Worm (Caenorhabditis elegans): ENCODE data around the gene Y32G9A.3.

The Y32G9A.3 gene

ce11 chrV:1911102-1911501 is at the start of gene Y32G9A.3:
Y32G9A.3 (plus strand) TSS chrV:1911402.
- no peak for TF ChIP-seq chd-7 (tag; optimal IDR thresholded peaks at IDR 0.05)
- TF ChIP-seq snpc-4 (GFP tag; optimal IDR thresholded peaks at IDR 0.05), result no peak
- TF ChIP-seq snpc-4 (tag; optimal IDR thresholded peaks at IDR 0.05), result no peak
- no peak for TF ChIP-seq athp-1 (tag; optimal IDR thresholded peaks at IDR 0.05)
- no peak for TF ChIP-seq egl-44 (GFP tag; IDR thresholded peaks at IDR 0.05)
- TF ChIP-seq let-607 (tag; optimal IDR thresholded peaks at IDR 0.05), result no peak
- TF ChIP-seq nhr-120 (GFP tag; IDR thresholded peaks at IDR 0.05), result no peak
- no peak for TF ChIP-seq xnd-1 (tag; optimal IDR thresholded peaks at IDR 0.05)
- no peak for TF ChIP-seq atf-7 (tag; optimal IDR thresholded peaks at IDR 0.05)
- no peak for TF ChIP-seq lsy-27 (tag; optimal IDR thresholded peaks at IDR 0.05; ENCODE audit: borderline replicate concordance, insufficient read depth)

- TF ChIP-seq lin-54 (GFP tag; optimal IDR thresholded peaks at IDR 0.05), result no peak
- peak; percentile 6 for TF ChIP-seq athp-1 (tag; optimal IDR thresholded peaks at IDR 0.05)
These were observed 48.2 kb upstream of the Y32G9A.3 start for ce11 chrV:1862954-1863353.

ce11 chrV:1864997-1865396 is 46.2 kb upstream of the Y32G9A.3 start:
- no peak for TF ChIP-seq gei-17 (GFP tag; optimal IDR thresholded peaks at IDR 0.05)
- TF ChIP-seq cebp-1 (GFP tag; IDR thresholded peaks at IDR 0.05), result no peak
- no peak for TF ChIP-seq cebp-1 (tag; optimal IDR thresholded peaks at IDR 0.05)
- no peak for TF ChIP-seq lir-1 (GFP tag; conservative IDR thresholded peaks at IDR 0.05)
- no peak for TF ChIP-seq athp-1 (tag; optimal IDR thresholded peaks at IDR 0.05)
- no peak for TF ChIP-seq attf-3 (GFP tag; conservative IDR thresholded peaks at IDR 0.05)
- no peak for TF ChIP-seq ets-4 (GFP tag; optimal IDR thresholded peaks at IDR 0.05)
- TF ChIP-seq let-607 (tag; optimal IDR thresholded peaks at IDR 0.05), result no peak
- TF ChIP-seq snpc-4 (GFP tag; optimal IDR thresholded peaks at IDR 0.05), result no peak
- TF ChIP-seq snpc-4 (tag; optimal IDR thresholded peaks at IDR 0.05), result no peak
- TF ChIP-seq ztf-6 (GFP tag; IDR thresholded peaks at IDR 0.05), result no peak
- no peak for TF ChIP-seq ceh-40 (GFP tag; IDR thresholded peaks at IDR 0.05)
- no peak for TF ChIP-seq F33H1.4 (GFP tag; IDR thresholded peaks at IDR 0.05)
- no peak for TF ChIP-seq lsl-1 (GFP tag; optimal IDR thresholded peaks at IDR 0.05)
- no peak for TF ChIP-seq ceh-79 (tag; optimal IDR thresholded peaks at IDR 0.05)
- TF ChIP-seq nfya-2 (GFP tag; IDR thresholded peaks at IDR 0.05), result no peak
- TF ChIP-seq him-1 (tag; optimal IDR thresholded peaks at IDR 0.05), result no peak
- no peak for TF ChIP-seq ceh-58 (GFP tag; IDR thresholded peaks at IDR 0.05)
- no peak for TF ChIP-seq F10E7.11 (tag; optimal IDR thresholded peaks at IDR 0.05)

- no peak for TF ChIP-seq mcd-1 (GFP tag; IDR thresholded peaks at IDR 0.05)
- no peak for TF ChIP-seq Y95B8A.8 (GFP tag; IDR thresholded peaks at IDR 0.05)
- no peak for TF ChIP-seq nfya-2 (GFP tag; IDR thresholded peaks at IDR 0.05)
- no peak for TF ChIP-seq Y79H2A.3 (GFP tag; conservative IDR thresholded peaks at IDR 0.05)
- no peak for TF ChIP-seq ceh-79 (tag; optimal IDR thresholded peaks at IDR 0.05)
- TF ChIP-seq F23B12.7 (tag; optimal IDR thresholded peaks at IDR 0.05; ENCODE audit: insufficient read depth), result no peak
- TF ChIP-seq F49E8.2 (tag; optimal IDR thresholded peaks at IDR 0.05; ENCODE audit: insufficient read depth), result no peak
- no peak for TF ChIP-seq dox-1 (GFP tag; IDR thresholded peaks at IDR 0.05)
- no peak for TF ChIP-seq B0019.2 (GFP tag; conservative IDR thresholded peaks at IDR 0.05)
- TF ChIP-seq Y67H2A.10 (GFP tag; conservative IDR thresholded peaks at IDR 0.05), result no peak
- TF ChIP-seq ccch-3 (GFP tag; optimal IDR thresholded peaks at IDR 0.05), result no peak
- no peak for TF ChIP-seq madf-3 (GFP tag; IDR thresholded peaks at IDR 0.05)
- no peak for TF ChIP-seq nfyb-1 (GFP tag; IDR thresholded peaks at IDR 0.05)
- no peak for TF ChIP-seq snpc-1.1 (tag; optimal IDR thresholded peaks at IDR 0.05; ENCODE audit: insufficient read depth)
- no peak for TF ChIP-seq athp-1 (tag; optimal IDR thresholded peaks at IDR 0.05)
These were observed 43.2 kb upstream of the Y32G9A.3 start for ce11 chrV:1868025-1868424.

Data from whole organism, young adult.